Worm (Caenorhabditis elegans) whole organism, L4/young adult: Measurements from ENCODE around the gene F56D6.13.

Experiments used
- W03F9.2 ChIP-seq: fragments of 150-350 bp; optimal IDR thresholded peaks from 2 replicates; lab custom pipeline; 2014; ENCODE audit warnings: missing biosample characterization, missing genetic modification characterization
- dao-5 ChIP-seq: sonication (generic microtip); optimal IDR thresholded peaks from 2 replicates; lab custom pipeline; 2016; ENCODE audit warnings: missing genotype, missing genetic modification characterization, moderate library complexity, missing compliant biosample characterization
- him-1 ChIP-seq: sonication (generic microtip); optimal IDR thresholded peaks from 2 replicates; lab custom pipeline; 2016; ENCODE audit warnings: missing genotype, missing genetic modification reagents, missing genetic modification characterization, missing compliant biosample characterization

Gene F56D6.13

DNA sequence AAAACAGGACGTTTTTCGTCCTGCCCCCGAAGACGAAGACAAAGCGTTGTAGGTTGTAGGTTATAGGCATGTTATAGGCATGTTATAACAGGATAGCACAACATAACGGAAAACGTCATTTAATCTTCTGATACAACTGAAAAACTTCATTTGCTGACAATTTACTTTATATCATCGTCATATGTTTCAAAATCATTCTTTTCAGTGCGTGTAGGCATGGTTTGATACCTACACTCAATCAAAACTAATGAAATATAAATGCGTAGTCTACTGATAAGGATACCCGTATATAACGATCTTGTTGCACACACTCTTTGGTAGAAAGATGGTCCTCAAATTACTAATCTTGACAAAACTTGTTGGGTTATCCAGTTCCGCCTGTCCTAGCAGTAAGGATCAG, 47.5 kb downstream of the F56D6.13 start, which contains the start of gene clec-74:
Gene clec-74 (plus strand): TSS at position 301 of the 400 bp plus-strand sequence.
- TF ChIP-seq dao-5 (no peak), W03F9.2 (tag; lab: Kevin White, UChicago) (no peak), him-1 (no peak)
